Worm (Caenorhabditis elegans) whole organism, mixed stage, embryonic: Measurements from ENCODE around the gene dagl-2.

ENCODE experiments used
- elt-3 ChIP-seq: fragments of 150-350 bp; optimal IDR thresholded peaks from 2 replicates; lab custom pipeline; 2014; ENCODE audit warnings: missing biosample characterization, missing genetic modification characterization
- unc-62 ChIP-seq: fragments of 150-350 bp; optimal IDR thresholded peaks from 2 replicates; lab custom pipeline; 2014; ENCODE audit warnings: missing biosample characterization, missing genetic modification reagents, missing genetic modification characterization

- no peak for TF ChIP-seq elt-3
- no peak for TF ChIP-seq unc-62
Observed at ce11 chrIII:772675-773074, 10.4 kb downstream of the dagl-2 start.
